Worm (Caenorhabditis elegans): ENCODE data around the gene afmd-1.

The afmd-1 gene

DNA sequence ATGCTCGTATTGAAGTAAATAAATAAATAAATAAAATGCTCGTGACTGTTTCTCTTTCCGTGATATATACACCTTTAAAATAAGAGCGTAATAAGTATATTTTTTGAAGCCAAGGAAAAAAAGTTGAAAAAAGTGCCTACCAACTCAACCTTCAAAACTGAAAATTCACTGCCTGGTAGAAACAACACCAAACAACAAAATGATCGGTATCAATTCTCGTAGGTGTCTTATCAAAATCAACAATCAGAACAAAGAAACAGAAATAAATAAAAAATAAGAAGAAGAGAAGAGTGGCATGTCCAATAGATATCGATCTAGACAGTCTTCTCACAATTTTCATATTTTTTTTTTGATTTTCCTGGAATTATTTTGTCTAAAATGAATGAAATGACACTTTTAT is at the start of gene afmd-1:
Gene afmd-1, plus strand, starts transcription at position 316 of the 400 bp plus-strand sequence.
- TF ChIP-seq B0035.1 (tag; optimal IDR thresholded peaks at IDR 0.05) (no peak), madf-6 (GFP tag; IDR thresholded peaks at IDR 0.05) (no peak), madf-10 (tag; optimal IDR thresholded peaks at IDR 0.05) (no peak), ztf-25 (GFP tag; IDR thresholded peaks at IDR 0.05) (no peak), Y79H2A.3 (GFP tag; conservative IDR thresholded peaks at IDR 0.05) (no peak), F55B11.4 (tag; optimal IDR thresholded peaks at IDR 0.05; ENCODE audit: borderline replicate concordance, insufficient read depth) (no peak), nhr-27 (tag; optimal IDR thresholded peaks at IDR 0.05) (no peak), snpc-1.1 (tag; optimal IDR thresholded peaks at IDR 0.05; ENCODE audit: insufficient read depth) (no peak), pbrm-1 (GFP tag; IDR thresholded peaks at IDR 0.05) (no peak), hmg-20 (GFP tag; IDR thresholded peaks at IDR 0.05) (no peak), T07F8.4 (tag; optimal IDR thresholded peaks at IDR 0.05) (no peak), F39B2.1 (GFP tag; IDR thresholded peaks at IDR 0.05) (no peak), ets-4 (GFP tag; optimal IDR thresholded peaks at IDR 0.05) (no peak), bed-1 (GFP tag; IDR thresholded peaks at IDR 0.05) (no peak), unc-130 (GFP tag; optimal IDR thresholded peaks at IDR 0.05) (no peak), hlh-12 (tag; optimal IDR thresholded peaks at IDR 0.05) (no peak), attf-6 (GFP tag; IDR thresholded peaks at IDR 0.05) (no peak), lin-35 (GFP tag; optimal IDR thresholded peaks at IDR 0.05) (no peak), dpff-1 (tag; optimal IDR thresholded peaks at IDR 0.05) (no peak), madf-3 (GFP tag; IDR thresholded peaks at IDR 0.05) (no peak)

DNA sequence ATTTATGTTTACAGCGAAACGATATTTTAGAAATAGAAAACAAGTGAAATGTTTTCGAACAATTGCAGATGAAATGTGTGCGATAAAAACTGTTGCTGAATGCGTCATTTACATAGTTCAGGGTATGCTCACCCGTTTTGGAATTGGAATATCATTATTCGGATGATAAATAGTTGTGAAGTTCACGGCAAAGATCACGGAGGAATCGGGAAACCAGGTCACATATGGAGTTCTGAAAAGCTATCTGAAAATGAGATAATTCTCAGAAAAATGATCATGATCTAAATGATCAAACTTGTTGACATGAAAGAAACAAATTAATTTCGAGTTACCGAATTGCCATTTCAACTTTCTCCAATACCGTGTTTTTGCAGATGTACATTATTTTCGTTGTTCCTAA is 48.3 kb upstream of the afmd-1 start, which contains the start of gene best-16:
Gene best-16, minus strand, starts transcription at position 101 of the 400 bp plus-strand sequence.
- TF ChIP-seq nhr-27 (tag; optimal IDR thresholded peaks at IDR 0.05) (no peak), let-607 (tag; optimal IDR thresholded peaks at IDR 0.05) (no peak), nfya-2 (GFP tag; IDR thresholded peaks at IDR 0.05) (no peak), lsy-27 (tag; optimal IDR thresholded peaks at IDR 0.05; ENCODE audit: borderline replicate concordance, insufficient read depth) (no peak), ekl-4 (GFP tag; IDR thresholded peaks at IDR 0.05) (no peak)

DNA sequence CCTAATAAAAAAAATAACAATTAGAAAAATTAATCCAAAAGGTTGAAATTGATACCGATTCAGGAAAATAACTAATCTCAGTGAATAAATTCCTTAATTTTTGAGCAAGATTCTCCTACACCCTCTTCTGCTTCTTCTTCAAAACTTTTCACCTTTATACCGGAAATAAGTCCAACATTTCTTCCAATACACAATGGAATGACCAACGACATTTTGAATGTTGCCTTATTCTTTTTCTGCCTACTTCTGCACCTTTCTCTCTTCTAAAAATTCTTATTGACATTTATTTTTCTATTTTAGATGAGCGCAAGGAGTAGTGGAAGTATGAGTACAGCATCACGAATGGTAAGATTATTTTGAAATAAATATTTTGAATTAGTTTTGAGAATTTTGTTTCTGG is 47.2 kb upstream of the afmd-1 start, which contains the start of gene unc-8:
Gene unc-8, plus strand, starts transcription at position 301 of the 400 bp plus-strand sequence.
- TF ChIP-seq mel-28 (tag; optimal IDR thresholded peaks at IDR 0.05; ENCODE audit: borderline replicate concordance) (no peak), F49E8.2 (tag; optimal IDR thresholded peaks at IDR 0.05; ENCODE audit: insufficient read depth) (no peak), snpc-1.1 (tag; optimal IDR thresholded peaks at IDR 0.05; ENCODE audit: insufficient read depth) (no peak), hmg-20 (GFP tag; IDR thresholded peaks at IDR 0.05) (no peak), ceh-100 (GFP tag; IDR thresholded peaks at IDR 0.05) (no peak), egl-44 (GFP tag; IDR thresholded peaks at IDR 0.05) (no peak), B0035.1 (tag; optimal IDR thresholded peaks at IDR 0.05) (no peak), D2030.7 (GFP tag; IDR thresholded peaks at IDR 0.05) (no peak), attf-5 (GFP tag; optimal IDR thresholded peaks at IDR 0.05) (no peak), F23B12.7 (tag; optimal IDR thresholded peaks at IDR 0.05; ENCODE audit: insufficient read depth) (no peak), F52B5.7 (tag; optimal IDR thresholded peaks at IDR 0.05) (no peak), nfyb-1 (GFP tag; IDR thresholded peaks at IDR 0.05) (no peak), nfya-2 (GFP tag; IDR thresholded peaks at IDR 0.05) (no peak), ccch-3 (GFP tag; optimal IDR thresholded peaks at IDR 0.05) (no peak), lsl-1 (GFP tag; optimal IDR thresholded peaks at IDR 0.05) (no peak)
